Fruit fly (Drosophila melanogaster) whole organism, embryonic: ENCODE results near the gene CG6695.

Experiments
- Adf1 ChIP-seq: fragments of 200-800 bp; sonication (Bioruptor generic); IDR thresholded peaks from 2 replicates; pipeline ENCODE4 v1.3.6; 2022; ENCODE audit warnings: missing biosample characterization, missing genetic modification characterization
- Atf-2 ChIP-seq: fragments of 200-800 bp; sonication (Bioruptor generic); optimal IDR thresholded peaks from 2 replicates; lab custom pipeline; 2016; ENCODE audit warnings: missing biosample characterization, missing genetic modification characterization
- Atf6 ChIP-seq: fragments of 200-800 bp; sonication (Bioruptor generic); IDR thresholded peaks from 2 replicates; pipeline ENCODE4 v1.3.6; 2022; ENCODE audit warnings: missing biosample characterization, missing genetic modification characterization
- BtbVII ChIP-seq: fragments of 200-800 bp; sonication (Bioruptor generic); optimal IDR thresholded peaks from 3 replicates; lab custom pipeline; 2017; ENCODE audit warnings: missing biosample characterization, mild to moderate bottlenecking, missing genetic modification characterization
- CG10209 ChIP-seq: fragments of 200-800 bp; sonication (Bioruptor generic); optimal IDR thresholded peaks from 3 replicates; lab custom pipeline; 2017; ENCODE audit warnings: missing biosample characterization, mild to moderate bottlenecking, missing genetic modification characterization, missing genetic modification reagents
- CG10366 ChIP-seq: fragments of 200-800 bp; sonication (Bioruptor generic); IDR thresholded peaks from 2 replicates; pipeline ENCODE4 v1.3.6; 2022; ENCODE audit warnings: missing biosample characterization, missing genetic modification characterization
- CG10543 ChIP-seq: fragments of 200-800 bp; sonication (Bioruptor generic); optimal IDR thresholded peaks from 3 replicates; lab custom pipeline; 2017; ENCODE audit warnings: missing biosample characterization, mild to moderate bottlenecking, missing genetic modification characterization, moderate library complexity
- CG10979 ChIP-seq: fragments of 200-800 bp; sonication (Bioruptor generic); optimal IDR thresholded peaks from 2 replicates; lab custom pipeline; 2018; ENCODE audit warnings: missing biosample characterization, mild to moderate bottlenecking, missing genetic modification characterization, moderate library complexity
- CG12071 ChIP-seq: fragments of 200-800 bp; sonication (Bioruptor generic); optimal IDR thresholded peaks from 3 replicates; lab custom pipeline; 2018; ENCODE audit warnings: missing biosample characterization, mild to moderate bottlenecking, missing genetic modification characterization
- CG12155 ChIP-seq: fragments of 200-800 bp; sonication (Bioruptor generic); optimal IDR thresholded peaks from 3 replicates; lab custom pipeline; 2016; ENCODE audit warnings: missing biosample characterization, missing genetic modification characterization
- CG12219 ChIP-seq: fragments of 200-800 bp; sonication (Bioruptor generic); optimal IDR thresholded peaks from 3 replicates; lab custom pipeline; 2018; ENCODE audit warnings: missing biosample characterization, mild to moderate bottlenecking, missing genetic modification characterization
- CG12659 ChIP-seq: fragments of 200-800 bp; sonication (Bioruptor generic); optimal IDR thresholded peaks from 3 replicates; lab custom pipeline; 2017; ENCODE audit warnings: mild to moderate bottlenecking, missing biosample characterization, missing genetic modification reagents, missing genetic modification characterization
- CG13624 ChIP-seq: fragments of 200-800 bp; sonication (Bioruptor generic); optimal IDR thresholded peaks from 2 replicates; lab custom pipeline; 2016; ENCODE audit warnings: missing biosample characterization, missing genetic modification characterization
- CG15601 ChIP-seq: fragments of 200-800 bp; sonication (Bioruptor generic); optimal IDR thresholded peaks from 3 replicates; lab custom pipeline; 2019; ENCODE audit warnings: missing biosample characterization, mild to moderate bottlenecking, missing genetic modification characterization, moderate library complexity
- CG1647 ChIP-seq: fragments of 200-800 bp; sonication (Bioruptor generic); optimal IDR thresholded peaks from 3 replicates; lab custom pipeline; 2016; ENCODE audit warnings: missing biosample characterization, missing genetic modification characterization
- CG17385 ChIP-seq: fragments of 200-800 bp; sonication (Bioruptor generic); optimal IDR thresholded peaks from 3 replicates; lab custom pipeline; 2018; ENCODE audit warnings: missing biosample characterization, mild to moderate bottlenecking, missing genetic modification characterization
- CG4404 ChIP-seq: fragments of 200-800 bp; sonication (Bioruptor generic); IDR thresholded peaks from 2 replicates; pipeline ENCODE4 v1.3.6; 2022; ENCODE audit warnings: missing biosample characterization, missing genetic modification characterization
- CG4820 ChIP-seq: fragments of 200-800 bp; sonication (Bioruptor generic); optimal IDR thresholded peaks from 3 replicates; lab custom pipeline; 2016; ENCODE audit warnings: missing biosample characterization, missing genetic modification characterization
- CG8281 ChIP-seq: fragments of 200-800 bp; sonication (Bioruptor generic); optimal IDR thresholded peaks from 2 replicates; lab custom pipeline; 2018; ENCODE audit warnings: missing biosample characterization, mild to moderate bottlenecking, missing genetic modification characterization, moderate library complexity
- CG8388 ChIP-seq: fragments of 200-800 bp; sonication (Bioruptor generic); optimal IDR thresholded peaks from 2 replicates; lab custom pipeline; 2019; ENCODE audit warnings: missing biosample characterization, mild to moderate bottlenecking, missing genetic modification characterization, moderate library complexity
- CG8478 ChIP-seq: fragments of >200 bp; optimal IDR thresholded peaks from 2 replicates; lab custom pipeline; 2018
- CG8765 ChIP-seq: fragments of 200-800 bp; sonication (Bioruptor generic); IDR thresholded peaks from 2 replicates; pipeline ENCODE4 v1.3.6; 2022; ENCODE audit warnings: missing biosample characterization, missing genetic modification characterization
- D19B ChIP-seq: fragments of 200-800 bp; sonication (Bioruptor generic); optimal IDR thresholded peaks from 2 replicates; lab custom pipeline; 2017; ENCODE audit warnings: missing biosample characterization, mild to moderate bottlenecking, missing genetic modification characterization
- GATAe ChIP-seq: fragments of 200-800 bp; sonication (Bioruptor generic); conservative IDR thresholded peaks from 2 replicates; pipeline ENCODE4 v1.3.6; 2022; ENCODE audit warnings: missing biosample characterization, missing genetic modification characterization
- Kr ChIP-seq: fragments of 200-800 bp; sonication (Bioruptor generic); optimal IDR thresholded peaks from 2 replicates; lab custom pipeline; 2017; ENCODE audit warnings: missing biosample characterization, mild to moderate bottlenecking, missing genetic modification characterization
- Pdp1 ChIP-seq, 2 experiments: fragments of 200-800 bp; sonication (Bioruptor generic); optimal IDR thresholded peaks; 3 replicates each; lab custom pipeline; 2016; ENCODE audit warnings: missing biosample characterization in 2 of 2, missing genetic modification characterization in 2 of 2, mild to moderate bottlenecking in 1 of 2, moderate library complexity in 1 of 2
- Rx ChIP-seq: fragments of 200-800 bp; sonication (Bioruptor generic); IDR thresholded peaks from 2 replicates; pipeline ENCODE4 v1.3.6; 2022; ENCODE audit warnings: missing biosample characterization, missing genetic modification characterization
- Spps ChIP-seq: fragments of 200-800 bp; sonication (Bioruptor generic); optimal IDR thresholded peaks from 2 replicates; lab custom pipeline; 2018; ENCODE audit warnings: missing biosample characterization, mild to moderate bottlenecking, missing genetic modification characterization
- al ChIP-seq: fragments of 200-800 bp; sonication (Bioruptor generic); IDR thresholded peaks from 2 replicates; pipeline ENCODE4 v1.3.6; 2022; ENCODE audit warnings: missing biosample characterization, missing genetic modification characterization
- amos ChIP-seq: fragments of 200-800 bp; sonication (Bioruptor generic); IDR thresholded peaks from 2 replicates; pipeline ENCODE4 v1.3.6; 2022; ENCODE audit warnings: missing biosample characterization, missing genetic modification characterization; ENCODE audit not compliant: partially characterized antibody
- bbx ChIP-seq: fragments of 200-800 bp; sonication (Bioruptor generic); IDR thresholded peaks from 2 replicates; pipeline ENCODE4 v1.3.6; 2022; ENCODE audit warnings: missing biosample characterization, missing genetic modification characterization; ENCODE audit not compliant: partially characterized antibody
- cato ChIP-seq: fragments of 200-800 bp; sonication (Bioruptor generic); optimal IDR thresholded peaks from 2 replicates; lab custom pipeline; 2016; ENCODE audit warnings: missing biosample characterization, missing genetic modification characterization, borderline replicate concordance
- chm ChIP-seq: fragments of 200-800 bp; sonication (Bioruptor generic); IDR thresholded peaks from 2 replicates; pipeline ENCODE4 v1.3.6; 2022; ENCODE audit warnings: missing biosample characterization, missing genetic modification characterization
- crc ChIP-seq: fragments of 200-800 bp; sonication (Bioruptor generic); optimal IDR thresholded peaks from 2 replicates; lab custom pipeline; 2016; ENCODE audit warnings: missing biosample characterization, missing genetic modification characterization
- fd64A ChIP-seq: fragments of 200-800 bp; sonication (Bioruptor generic); optimal IDR thresholded peaks from 3 replicates; lab custom pipeline; 2018; ENCODE audit warnings: missing biosample characterization, mild to moderate bottlenecking, missing genetic modification characterization
- gem ChIP-seq: fragments of 200-800 bp; sonication (Bioruptor generic); optimal IDR thresholded peaks from 2 replicates; lab custom pipeline; 2019; ENCODE audit warnings: missing biosample characterization, mild to moderate bottlenecking, missing genetic modification characterization, moderate library complexity
- grau ChIP-seq: fragments of 200-800 bp; optimal IDR thresholded peaks from 3 replicates; lab custom pipeline; 2019; ENCODE audit warnings: missing biosample characterization, mild to moderate bottlenecking, missing genetic modification characterization, moderate library complexity
- knrl ChIP-seq: fragments of 200-800 bp; sonication (Bioruptor generic); IDR thresholded peaks from 3 replicates; pipeline ENCODE4 v1.3.6; 2022; ENCODE audit warnings: missing biosample characterization, missing genetic modification characterization; ENCODE audit not compliant: partially characterized antibody
- lbe ChIP-seq: fragments of 200-800 bp; sonication (Bioruptor generic); optimal IDR thresholded peaks from 2 replicates; lab custom pipeline; 2016; ENCODE audit warnings: missing biosample characterization, mild to moderate bottlenecking, missing genetic modification characterization
- luna ChIP-seq: fragments of 200-800 bp; sonication (Bioruptor generic); optimal IDR thresholded peaks from 2 replicates; lab custom pipeline; 2016; ENCODE audit warnings: missing biosample characterization, missing genetic modification characterization
- mam ChIP-seq: fragments of 200-800 bp; sonication (Bioruptor generic); optimal IDR thresholded peaks from 3 replicates; lab custom pipeline; 2016; ENCODE audit warnings: missing biosample characterization, missing genetic modification characterization
- nau ChIP-seq: fragments of 200-800 bp; sonication (Bioruptor generic); optimal IDR thresholded peaks from 3 replicates; lab custom pipeline; 2017; ENCODE audit warnings: missing biosample characterization, mild to moderate bottlenecking, missing genetic modification characterization, missing genetic modification reagents
- pb ChIP-seq: fragments of 200-800 bp; sonication (Bioruptor generic); optimal IDR thresholded peaks from 3 replicates; lab custom pipeline; 2016; ENCODE audit warnings: missing biosample characterization, missing genetic modification characterization
- pnt ChIP-seq: fragments of 200-800 bp; sonication (Bioruptor generic); optimal IDR thresholded peaks from 3 replicates; lab custom pipeline; 2016; ENCODE audit warnings: missing biosample characterization, missing genetic modification characterization
- prd ChIP-seq, 3 experiments: fragments of >200 bp in 2 of 3; fragments of 200-800 bp in 1 of 3; sonication (Bioruptor generic) in 1 of 3; optimal IDR thresholded peaks in 2 of 3; IDR thresholded peaks in 1 of 3; 2 replicates in 2 of 3; 3 replicates in 1 of 3; pipeline versions ENCODE4 v1.3.6 to Lab custom; 2017 to 2022; ENCODE audit warnings: missing biosample characterization in 1 of 3, missing genetic modification characterization in 1 of 3
- sima ChIP-seq: fragments of 200-800 bp; sonication (Bioruptor generic); optimal IDR thresholded peaks from 2 replicates; lab custom pipeline; 2016; ENCODE audit warnings: missing biosample characterization, missing genetic modification characterization
- sna ChIP-seq: fragments of 200-800 bp; sonication (Bioruptor generic); IDR thresholded peaks from 2 replicates; pipeline ENCODE4 v1.3.6; 2022; ENCODE audit warnings: missing biosample characterization, missing genetic modification characterization; ENCODE audit not compliant: partially characterized antibody
- trem ChIP-seq: fragments of 200-800 bp; optimal IDR thresholded peaks from 3 replicates; lab custom pipeline; 2019; ENCODE audit warnings: missing biosample characterization, mild to moderate bottlenecking, missing genetic modification characterization, moderate library complexity
- unc-4 ChIP-seq: fragments of 200-800 bp; sonication (Bioruptor generic); IDR thresholded peaks from 2 replicates; pipeline ENCODE4 v1.3.6; 2022; ENCODE audit warnings: missing biosample characterization, missing genetic modification characterization; ENCODE audit not compliant: partially characterized antibody
- wek ChIP-seq: fragments of 200-800 bp; sonication (Bioruptor generic); optimal IDR thresholded peaks from 3 replicates; lab custom pipeline; 2018; ENCODE audit warnings: missing biosample characterization, mild to moderate bottlenecking, missing genetic modification characterization, moderate library complexity

Gene CG6695

DNA sequence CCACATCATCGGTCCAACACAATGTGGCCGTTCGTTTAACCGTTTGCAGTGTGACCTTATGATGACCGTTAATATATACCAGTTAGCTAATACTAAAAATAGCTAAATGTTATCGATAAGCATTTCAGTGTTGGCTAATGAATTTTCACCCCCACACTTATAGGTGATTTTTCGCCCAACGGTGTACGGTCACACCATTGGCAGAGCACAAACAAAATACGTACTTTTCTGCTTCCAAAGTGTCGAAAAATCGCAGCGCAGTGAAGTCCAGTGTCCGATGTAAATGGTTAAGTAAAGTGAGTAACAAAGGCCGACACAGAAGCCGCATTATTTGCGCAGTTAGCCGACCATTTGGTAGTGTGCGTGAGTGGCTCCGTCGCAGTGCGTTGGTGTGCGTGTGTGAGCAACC lies 29.4 kb upstream of the CG6695 start, which contains the start of the genes Syx18 and atl (continued):
- TF ChIP-seq Atf-2 (GFP tag; lab: Kevin White, UChicago): no peak
- no peak for TF ChIP-seq CG4404 (GFP tag; lab: Robert Waterston, UW)
- TF ChIP-seq nau (GFP tag; lab: Kevin White, UChicago): peak; percentile 35
- TF ChIP-seq fd64A (GFP tag; lab: Kevin White, UChicago): peak; percentile 14
- no peak for TF ChIP-seq al
- TF ChIP-seq sima (GFP tag; lab: Kevin White, UChicago): no peak
- no peak for TF ChIP-seq mam
- no peak for TF ChIP-seq CG10209
- TF ChIP-seq cato: no peak
- TF ChIP-seq Rx (GFP tag; lab: Robert Waterston, UW): no peak
- TF ChIP-seq bbx (GFP tag; lab: Robert Waterston, UW): 0 out of 2 replicates have a peak, but pooled peaks have one; percentile 34
- peak; percentile 38 for TF ChIP-seq CG8478 (lab: Kevin White, UChicago)
- peak; percentile 24 for TF ChIP-seq CG10543 (GFP tag; lab: Kevin White, UChicago)
- no peak for TF ChIP-seq pb (GFP tag; lab: Kevin White, UChicago)
- no peak for TF ChIP-seq CG10366 (GFP tag; lab: Robert Waterston, UW)
- no peak for TF ChIP-seq CG8281 (tag; lab: Kevin White, UChicago)
- no peak for TF ChIP-seq CG12219 (GFP tag; lab: Kevin White, UChicago)
- peak; percentile 20 for TF ChIP-seq luna (GFP tag; lab: Kevin White, UChicago)
- peak; percentile 88 for TF ChIP-seq CG12659 (GFP tag; lab: Kevin White, UChicago)
- peak; percentile 80 for TF ChIP-seq trem (tag; lab: Kevin White, UChicago)
- peak; percentile 18 for TF ChIP-seq CG15601
- TF ChIP-seq CG12155 (GFP tag; lab: Kevin White, UChicago): no peak
- peak; percentile 51; the same call in 1 of the 2 replicates for TF ChIP-seq Adf1 (GFP tag; lab: Robert Waterston, UW)
- 0 out of 2 replicates have a peak, but pooled peaks have one; percentile 46 for TF ChIP-seq unc-4 (GFP tag; lab: Robert Waterston, UW)
- TF ChIP-seq BtbVII (GFP tag; lab: Kevin White, UChicago): no peak
- TF ChIP-seq CG8388 (GFP tag; lab: Kevin White, UChicago): no peak
- TF ChIP-seq grau: peak; percentile 33
- no peak for TF ChIP-seq wek (GFP tag; lab: Kevin White, UChicago)
- no peak for TF ChIP-seq GATAe (GFP tag; lab: Robert Waterston, UW)
- no peak for TF ChIP-seq Spps (tag; lab: Kevin White, UChicago)
- peak; percentile 41; the same call in 1 of the 3 replicates for TF ChIP-seq knrl (GFP tag; lab: Robert Waterston, UW)
- peak; percentile 10 to 38 for TF ChIP-seq Pdp1 (GFP tag; optimal IDR thresholded peaks at IDR 0.05; lab: Kevin White, UChicago)
- TF ChIP-seq CG8765 (GFP tag; lab: Robert Waterston, UW): no peak
- no peak for TF ChIP-seq chm (GFP tag; lab: Robert Waterston, UW)
- no peak for TF ChIP-seq CG12071 (GFP tag; lab: Kevin White, UChicago)
- no peak for TF ChIP-seq gem (tag; lab: Kevin White, UChicago)
- TF ChIP-seq pnt: no peak
- TF ChIP-seq D19B: no peak
- no peak for TF ChIP-seq Atf6
- TF ChIP-seq CG1647 (GFP tag; lab: Kevin White, UChicago): peak; percentile 12
- TF ChIP-seq amos: peak; percentile 37; the same call in 1 of the 2 replicates
- TF ChIP-seq CG13624: no peak
- TF ChIP-seq CG10979 (tag; lab: Kevin White, UChicago): no peak
- TF ChIP-seq prd (optimal IDR thresholded peaks at IDR 0.05; lab: Kevin White, UChicago): no peak
- no peak for TF ChIP-seq prd (GFP tag; IDR thresholded peaks at IDR 0.05; lab: Robert Waterston, UW)
- TF ChIP-seq CG4820 (GFP tag; lab: Kevin White, UChicago): no peak
- peak; percentile 54 for TF ChIP-seq sna (GFP tag; lab: Robert Waterston, UW)
- no peak for TF ChIP-seq crc (GFP tag; lab: Kevin White, UChicago)
- no peak for TF ChIP-seq Kr (GFP tag; lab: Kevin White, UChicago)
- TF ChIP-seq lbe (GFP tag; lab: Kevin White, UChicago): peak; percentile 28
- no peak for TF ChIP-seq CG17385
